Worm (Caenorhabditis elegans) whole organism, late embryonic: ENCODE measurements around the gene Y56A3A.41.

Experiments
- K02D7.2 ChIP-seq: sonication (generic microtip); optimal IDR thresholded peaks from 2 replicates; lab custom pipeline; 2017; ENCODE audit warnings: mild to moderate bottlenecking, missing genetic modification characterization, missing compliant biosample characterization
- K09A11.1 ChIP-seq: sonication (generic microtip); optimal IDR thresholded peaks from 2 replicates; lab custom pipeline; 2017; ENCODE audit warnings: antibody characterized with exemption, mild to moderate bottlenecking, missing genetic modification characterization, missing compliant biosample characterization; ENCODE audit not compliant: insufficient read depth
- T23F11.4 ChIP-seq: fragments of 200-800 bp; sonication (Bioruptor generic); optimal IDR thresholded peaks from 2 replicates; lab custom pipeline; 2018; ENCODE audit warnings: mild to moderate bottlenecking, missing genetic modification characterization, missing compliant biosample characterization
- Y22D7AL.16 ChIP-seq: sonication (generic microtip); optimal IDR thresholded peaks from 2 replicates; lab custom pipeline; 2016; ENCODE audit warnings: missing genetic modification characterization, missing compliant biosample characterization
- ahr-1 ChIP-seq: sonication (generic microtip); optimal IDR thresholded peaks from 2 replicates; lab custom pipeline; 2016; ENCODE audit warnings: missing genetic modification characterization, missing compliant biosample characterization
- ama-1 ChIP-seq: fragments of 150-350 bp; optimal IDR thresholded peaks from 2 replicates; lab custom pipeline; 2014
- ceh-14 ChIP-seq: sonication (generic microtip); optimal IDR thresholded peaks from 2 replicates; lab custom pipeline; 2016; ENCODE audit warnings: missing genotype, missing genetic modification characterization, missing compliant biosample characterization
- ceh-18 ChIP-seq: sonication (generic microtip); optimal IDR thresholded peaks from 2 replicates; lab custom pipeline; 2016; ENCODE audit warnings: missing genetic modification characterization, missing compliant biosample characterization
- ceh-19 ChIP-seq: fragments of 200-800 bp; sonication (Bioruptor generic); optimal IDR thresholded peaks from 2 replicates; lab custom pipeline; 2018; ENCODE audit warnings: mild to moderate bottlenecking, missing genetic modification characterization, missing compliant biosample characterization
- ceh-2 ChIP-seq: sonication (generic microtip); optimal IDR thresholded peaks from 2 replicates; lab custom pipeline; 2016; ENCODE audit warnings: missing genotype, missing genetic modification characterization, missing compliant biosample characterization
- ceh-34 ChIP-seq: sonication (generic microtip); optimal IDR thresholded peaks from 2 replicates; lab custom pipeline; 2016; ENCODE audit warnings: mild to moderate bottlenecking, missing genetic modification characterization, missing compliant biosample characterization
- ceh-6 ChIP-seq: fragments of 200-800 bp; sonication (Bioruptor generic); optimal IDR thresholded peaks from 2 replicates; lab custom pipeline; 2018; ENCODE audit warnings: mild to moderate bottlenecking, missing genetic modification characterization, missing compliant biosample characterization
- ceh-9 ChIP-seq: sonication (generic microtip); optimal IDR thresholded peaks from 2 replicates; lab custom pipeline; 2016; ENCODE audit warnings: mild to moderate bottlenecking, missing genetic modification characterization, inconsistent platforms, missing compliant biosample characterization
- che-1 ChIP-seq: sonication (generic microtip); optimal IDR thresholded peaks from 2 replicates; lab custom pipeline; 2016; ENCODE audit warnings: mild to moderate bottlenecking, missing genetic modification characterization, missing compliant biosample characterization
- dmd-4 ChIP-seq: sonication (generic microtip); optimal IDR thresholded peaks from 2 replicates; lab custom pipeline; 2016; ENCODE audit warnings: borderline replicate concordance, missing genetic modification characterization, missing compliant biosample characterization
- dve-1 ChIP-seq: sonication (generic microtip); optimal IDR thresholded peaks from 2 replicates; lab custom pipeline; 2017; ENCODE audit warnings: antibody characterized with exemption, mild to moderate bottlenecking, missing genetic modification characterization, missing compliant biosample characterization
- elt-2 ChIP-seq: sonication (generic microtip); optimal IDR thresholded peaks from 2 replicates; lab custom pipeline; 2016; ENCODE audit warnings: missing genetic modification reagents, missing genetic modification characterization, missing compliant biosample characterization
- elt-4 ChIP-seq: sonication (generic microtip); optimal IDR thresholded peaks from 2 replicates; lab custom pipeline; 2016; ENCODE audit warnings: missing genetic modification characterization, missing compliant biosample characterization
- ets-4 ChIP-seq: sonication (generic microtip); optimal IDR thresholded peaks from 2 replicates; lab custom pipeline; 2016; ENCODE audit warnings: missing genetic modification characterization, missing compliant biosample characterization
- eyg-1 ChIP-seq: sonication (generic microtip); optimal IDR thresholded peaks from 2 replicates; lab custom pipeline; 2016; ENCODE audit warnings: missing genotype, missing genetic modification characterization, missing compliant biosample characterization
- fkh-6 ChIP-seq: sonication (generic microtip); optimal IDR thresholded peaks from 2 replicates; lab custom pipeline; 2016; ENCODE audit warnings: missing genetic modification characterization, missing compliant biosample characterization
- gmeb-2 ChIP-seq: sonication (generic microtip); optimal IDR thresholded peaks from 2 replicates; lab custom pipeline; 2016; ENCODE audit warnings: missing genetic modification characterization, inconsistent platforms, missing compliant biosample characterization
- hlh-13 ChIP-seq: fragments of 200-800 bp; sonication (Bioruptor generic); optimal IDR thresholded peaks from 2 replicates; lab custom pipeline; 2018; ENCODE audit warnings: mild to moderate bottlenecking, missing genetic modification characterization, missing compliant biosample characterization
- hlh-15 ChIP-seq: sonication (generic microtip); optimal IDR thresholded peaks from 2 replicates; lab custom pipeline; 2016; ENCODE audit warnings: missing genetic modification characterization, missing compliant biosample characterization
- hlh-30 ChIP-seq: sonication (generic microtip); optimal IDR thresholded peaks from 2 replicates; lab custom pipeline; 2017; ENCODE audit warnings: antibody characterized with exemption, missing genetic modification characterization, missing compliant biosample characterization; ENCODE audit not compliant: insufficient read depth
- hlh-6 ChIP-seq: sonication (generic microtip); optimal IDR thresholded peaks from 2 replicates; lab custom pipeline; 2016; ENCODE audit warnings: missing genotype, missing genetic modification characterization, missing compliant biosample characterization
- lim-6 ChIP-seq: sonication (generic microtip); optimal IDR thresholded peaks from 2 replicates; lab custom pipeline; 2016; ENCODE audit warnings: missing genetic modification characterization, missing compliant biosample characterization
- madf-2 ChIP-seq: sonication (generic microtip); optimal IDR thresholded peaks from 2 replicates; lab custom pipeline; 2017; ENCODE audit warnings: missing genetic modification characterization, missing compliant biosample characterization
- mec-3 ChIP-seq: sonication (generic microtip); optimal IDR thresholded peaks from 2 replicates; lab custom pipeline; 2016; ENCODE audit warnings: borderline replicate concordance, missing genetic modification characterization, missing compliant biosample characterization
- nfya-1 ChIP-seq: sonication (generic microtip); optimal IDR thresholded peaks from 2 replicates; lab custom pipeline; 2017; ENCODE audit warnings: missing genetic modification characterization, mild to moderate bottlenecking, missing compliant biosample characterization, antibody characterized with exemption, moderate library complexity
- nhr-11 ChIP-seq: fragments of 150-350 bp; optimal IDR thresholded peaks from 2 replicates; lab custom pipeline; 2014; ENCODE audit warnings: missing biosample characterization, missing genetic modification characterization
- odd-2 ChIP-seq: sonication (generic microtip); optimal IDR thresholded peaks from 2 replicates; lab custom pipeline; 2017; ENCODE audit warnings: antibody characterized with exemption, mild to moderate bottlenecking, missing genetic modification characterization, missing compliant biosample characterization
- pag-3 ChIP-seq: sonication (generic microtip); optimal IDR thresholded peaks from 2 replicates; lab custom pipeline; 2016; ENCODE audit warnings: missing compliant biosample characterization, missing genetic modification characterization, borderline replicate concordance
- pat-9 ChIP-seq: fragments of 200-800 bp; sonication (Bioruptor generic); optimal IDR thresholded peaks from 2 replicates; lab custom pipeline; 2018; ENCODE audit warnings: mild to moderate bottlenecking, missing genetic modification characterization, moderate library complexity, missing compliant biosample characterization
- pax-1 ChIP-seq: fragments of 150-350 bp; optimal IDR thresholded peaks from 2 replicates; lab custom pipeline; 2014; ENCODE audit warnings: missing biosample characterization, missing genetic modification characterization
- pha-2 ChIP-seq: sonication (generic microtip); optimal IDR thresholded peaks from 2 replicates; lab custom pipeline; 2017; ENCODE audit warnings: mild to moderate bottlenecking, missing genetic modification characterization, missing compliant biosample characterization
- sox-4 ChIP-seq: sonication (generic microtip); optimal IDR thresholded peaks from 2 replicates; lab custom pipeline; 2017; ENCODE audit warnings: mild to moderate bottlenecking, missing genetic modification characterization, inconsistent platforms, missing compliant biosample characterization
- syd-9 ChIP-seq: sonication (generic microtip); optimal IDR thresholded peaks from 2 replicates; lab custom pipeline; 2016; ENCODE audit warnings: mild to moderate bottlenecking, missing genetic modification characterization, moderate library complexity, missing compliant biosample characterization
- tbx-2 ChIP-seq: sonication (generic microtip); optimal IDR thresholded peaks from 2 replicates; lab custom pipeline; 2016; ENCODE audit warnings: missing genetic modification characterization, missing compliant biosample characterization
- ttx-3 ChIP-seq: sonication (generic microtip); optimal IDR thresholded peaks from 2 replicates; lab custom pipeline; 2016; ENCODE audit warnings: missing genetic modification reagents, missing genetic modification characterization, missing compliant biosample characterization
- unc-3 ChIP-seq, 2 experiments: fragments of 200-800 bp in 1 of 2; sonication (Bioruptor generic) in 1 of 2; sonication (generic microtip) in 1 of 2; conservative IDR thresholded peaks in 1 of 2; optimal IDR thresholded peaks in 1 of 2; 2 replicates each; pipeline versions ENCODE4 v1.3.6 to Lab custom; 2016 to 2022; ENCODE audit warnings: missing compliant biosample characterization in 2 of 2, missing genetic modification characterization in 2 of 2, missing genetic modification reagents in 1 of 2
- unc-42 ChIP-seq: sonication (generic microtip); optimal IDR thresholded peaks from 2 replicates; lab custom pipeline; 2016; ENCODE audit warnings: missing genotype, missing genetic modification characterization, missing compliant biosample characterization
- unc-86 ChIP-seq: sonication (generic microtip); optimal IDR thresholded peaks from 2 replicates; lab custom pipeline; 2016; ENCODE audit warnings: missing genetic modification characterization, missing compliant biosample characterization

The Y56A3A.41 gene

ce11 chrIII:11892939-11893338 is at the start of gene Y56A3A.41:
Gene Y56A3A.41, minus strand, starts transcription at chrIII:11893039.
- TF ChIP-seq mec-3 (no peak), ahr-1 (no peak), hlh-6 (tag; lab: Kevin White, UChicago) (no peak), ceh-34 (tag; lab: Kevin White, UChicago) (no peak), hlh-30 (tag; lab: Kevin White, UChicago) (no peak), ceh-9 (tag; lab: Kevin White, UChicago) (no peak), hlh-13 (GFP tag; lab: Kevin White, UChicago) (no peak), ceh-6 (GFP tag; lab: Kevin White, UChicago) (no peak), elt-2 (tag; lab: Kevin White, UChicago) (no peak), dmd-4 (no peak), T23F11.4 (no peak), nhr-11 (tag; lab: Kevin White, UChicago) (no peak), fkh-6 (no peak), syd-9 (tag; lab: Kevin White, UChicago) (no peak), gmeb-2 (tag; lab: Kevin White, UChicago) (no peak), pha-2 (no peak), che-1 (tag; lab: Kevin White, UChicago) (no peak), ceh-14 (tag; lab: Kevin White, UChicago) (no peak), pag-3 (no peak), odd-2 (tag; lab: Kevin White, UChicago) (no peak)

ce11 chrIII:11938525-11938924 is 45.7 kb upstream of the Y56A3A.41 start:
- no peak for TF ChIP-seq K09A11.1 (tag; lab: Kevin White, UChicago)
- TF ChIP-seq sox-4 (tag; lab: Kevin White, UChicago), result no peak
- TF ChIP-seq unc-3 (GFP tag; conservative IDR thresholded peaks at IDR 0.05; lab: Robert Waterston, UW), result no peak
- TF ChIP-seq unc-3 (tag; optimal IDR thresholded peaks at IDR 0.05; lab: Kevin White, UChicago), result no peak
- TF ChIP-seq hlh-13 (GFP tag; lab: Kevin White, UChicago), result no peak
- no peak for TF ChIP-seq Y22D7AL.16 (tag; lab: Kevin White, UChicago)
- TF ChIP-seq tbx-2 (tag; lab: Kevin White, UChicago), result no peak
- TF ChIP-seq gmeb-2 (tag; lab: Kevin White, UChicago), result no peak
- no peak for TF ChIP-seq madf-2 (tag; lab: Kevin White, UChicago)
- TF ChIP-seq dmd-4, result no peak
- no peak for TF ChIP-seq hlh-30 (tag; lab: Kevin White, UChicago)
- TF ChIP-seq dve-1 (tag; lab: Kevin White, UChicago), result no peak
- TF ChIP-seq ama-1 (lab: Kevin White, UChicago), result no peak

ce11 chrIII:11937911-11938310 is 45.1 kb upstream of the Y56A3A.41 start:
- peak; percentile 34 for TF ChIP-seq ceh-34 (tag; lab: Kevin White, UChicago)
- TF ChIP-seq madf-2 (tag; lab: Kevin White, UChicago), result no peak
- TF ChIP-seq unc-42 (tag; lab: Kevin White, UChicago), result peak; percentile 59
- TF ChIP-seq nhr-11 (tag; lab: Kevin White, UChicago), result no peak

- TF ChIP-seq ama-1 (lab: Kevin White, UChicago) (peak; percentile 76), sox-4 (tag; lab: Kevin White, UChicago) (peak; percentile 3), K02D7.2 (tag; lab: Kevin White, UChicago) (peak; percentile 59), nfya-1 (peak; percentile 3), K09A11.1 (tag; lab: Kevin White, UChicago) (no peak), ceh-14 (tag; lab: Kevin White, UChicago) (peak; percentile 0)
These were observed 43.9 kb upstream of the Y56A3A.41 start for ce11 chrIII:11936668-11937276.

- TF ChIP-seq gmeb-2 (tag; lab: Kevin White, UChicago) (peak; percentile 21), pat-9 (tag; lab: Kevin White, UChicago) (peak; percentile 17), eyg-1 (tag; lab: Kevin White, UChicago) (no peak), unc-86 (tag; lab: Kevin White, UChicago) (no peak), hlh-15 (tag; lab: Kevin White, UChicago) (no peak), ets-4 (no peak), dmd-4 (no peak), elt-4 (no peak), ceh-14 (tag; lab: Kevin White, UChicago) (peak; percentile 51), pax-1 (tag; lab: Kevin White, UChicago) (no peak), pha-2 (no peak), ahr-1 (no peak), ttx-3 (tag; lab: Kevin White, UChicago) (no peak), lim-6 (no peak), ceh-19 (GFP tag; lab: Kevin White, UChicago) (no peak), ceh-18 (tag; lab: Kevin White, UChicago) (no peak), ceh-2 (peak; percentile 0), ceh-9 (tag; lab: Kevin White, UChicago) (no peak)
These were observed 43.1 kb upstream of the Y56A3A.41 start for ce11 chrIII:11935948-11936280.
